Worm (Caenorhabditis elegans) whole organism, L1 larva: ENCODE results near the gene atgl-1.
A peak's percentile ranks its signal among the peaks of the same experiment; 100 is the strongest.

ENCODE experiments used
- C34B4.2 ChIP-seq: sonication (generic microtip); optimal IDR thresholded peaks from 2 replicates; lab custom pipeline; 2017; ENCODE audit warnings: mild to moderate bottlenecking, missing genetic modification characterization, missing compliant biosample characterization
- F16B12.6 ChIP-seq: fragments of 150-350 bp; optimal IDR thresholded peaks from 2 replicates; lab custom pipeline; 2014; ENCODE audit warnings: missing biosample characterization, missing genetic modification characterization
- alr-1 ChIP-seq: fragments of 200-800 bp; sonication (Bioruptor generic); optimal IDR thresholded peaks from 2 replicates; lab custom pipeline; 2018; ENCODE audit warnings: borderline replicate concordance, mild to moderate bottlenecking, missing genetic modification characterization, missing compliant biosample characterization
- ceh-63 ChIP-seq: fragments of 200-800 bp; sonication (Bioruptor generic); optimal IDR thresholded peaks from 2 replicates; lab custom pipeline; 2018; ENCODE audit warnings: mild to moderate bottlenecking, missing genetic modification characterization, missing compliant biosample characterization
- ceh-8 ChIP-seq: fragments of 200-800 bp; sonication (Bioruptor generic); optimal IDR thresholded peaks from 2 replicates; lab custom pipeline; 2018; ENCODE audit warnings: mild to moderate bottlenecking, missing genetic modification characterization, moderate library complexity, missing compliant biosample characterization
- ceh-82 ChIP-seq, 3 experiments: fragments of 150-350 bp in 1 of 3; sonication (generic microtip) in 2 of 3; optimal IDR thresholded peaks; 2 replicates each; lab custom pipeline; 2014 to 2017; ENCODE audit warnings: missing biosample characterization in 3 of 3, missing genetic modification characterization in 3 of 3
- ceh-88 ChIP-seq: fragments of 200-800 bp; sonication (Bioruptor generic); IDR thresholded peaks from 2 replicates; pipeline ENCODE4 v1.3.6; 2022; ENCODE audit warnings: missing genetic modification characterization, missing compliant biosample characterization
- ceh-90 ChIP-seq: sonication (generic microtip); optimal IDR thresholded peaks from 2 replicates; lab custom pipeline; 2016; ENCODE audit warnings: missing genetic modification characterization, missing compliant biosample characterization
- ces-1 ChIP-seq: fragments of 150-350 bp; optimal IDR thresholded peaks from 2 replicates; lab custom pipeline; 2014; ENCODE audit warnings: missing biosample characterization, missing genetic modification reagents, missing genetic modification characterization
- dpl-1 ChIP-seq, 3 experiments: fragments of 150-350 bp in 2 of 3; sonication (generic microtip) in 1 of 3; optimal IDR thresholded peaks; 2 replicates each; lab custom pipeline; 2014 to 2017; ENCODE audit warnings: missing biosample characterization in 3 of 3, missing genetic modification characterization in 3 of 3, missing genetic modification reagents in 3 of 3
- dsc-1 ChIP-seq: sonication (generic microtip); optimal IDR thresholded peaks from 2 replicates; lab custom pipeline; 2016; ENCODE audit warnings: mild to moderate bottlenecking, missing genetic modification characterization, missing compliant biosample characterization
- efl-1 ChIP-seq, 4 experiments: fragments of 150-350 bp; optimal IDR thresholded peaks in 3 of 4; peaks in 1 of 4; 1 replicate in 1 of 4; 2 replicates in 3 of 4; lab custom pipeline; 2014; ENCODE audit warnings: missing biosample characterization in 2 of 4, missing genetic modification characterization in 2 of 4, missing genetic modification reagents in 2 of 4
- efl-3 ChIP-seq: fragments of 200-800 bp; sonication (Bioruptor generic); optimal IDR thresholded peaks from 2 replicates; lab custom pipeline; 2018; ENCODE audit warnings: mild to moderate bottlenecking, missing genetic modification characterization, missing compliant biosample characterization
- egl-13 ChIP-seq: sonication (generic microtip); optimal IDR thresholded peaks from 2 replicates; lab custom pipeline; 2016; ENCODE audit warnings: missing genotype, missing genetic modification reagents, missing genetic modification characterization, missing compliant biosample characterization
- elt-3 ChIP-seq, 6 experiments: fragments of 150-350 bp in 1 of 6; sonication (generic microtip); optimal IDR thresholded peaks; 2 replicates each; lab custom pipeline; 2017 to 2018; ENCODE audit warnings: missing biosample characterization in 6 of 6, missing genetic modification characterization in 6 of 6, inconsistent platforms in 1 of 6
- fkh-4 ChIP-seq: sonication (generic microtip); optimal IDR thresholded peaks from 2 replicates; lab custom pipeline; 2016; ENCODE audit warnings: missing compliant biosample characterization, missing genetic modification characterization, borderline replicate concordance
- fkh-8 ChIP-seq: sonication (generic microtip); optimal IDR thresholded peaks from 2 replicates; lab custom pipeline; 2016; ENCODE audit warnings: mild to moderate bottlenecking, missing genetic modification characterization, missing compliant biosample characterization
- grh-1 ChIP-seq: fragments of 200-800 bp; sonication (Bioruptor generic); IDR thresholded peaks from 2 replicates; pipeline ENCODE4 v1.3.6; 2022; ENCODE audit warnings: missing genetic modification reagents, missing genetic modification characterization, missing compliant biosample characterization
- hlh-4 ChIP-seq: sonication (generic microtip); optimal IDR thresholded peaks from 2 replicates; lab custom pipeline; 2016; ENCODE audit warnings: mild to moderate bottlenecking, missing genetic modification characterization, missing compliant biosample characterization
- irx-1 ChIP-seq: sonication (generic microtip); optimal IDR thresholded peaks from 2 replicates; lab custom pipeline; 2016; ENCODE audit warnings: missing genetic modification characterization, missing compliant biosample characterization
- lin-15B ChIP-seq: fragments of 150-350 bp; sonication (generic microtip); optimal IDR thresholded peaks from 3 replicates; lab custom pipeline; 2014; ENCODE audit warnings: missing biosample characterization, missing genetic modification characterization
- lin-35 ChIP-seq, 2 experiments: fragments of 150-350 bp; optimal IDR thresholded peaks; 2 replicates each; lab custom pipeline; 2014; ENCODE audit warnings: missing biosample characterization in 2 of 2, missing genetic modification characterization in 2 of 2, missing genetic modification reagents in 2 of 2
- lsy-2 ChIP-seq, 2 experiments: fragments of 150-350 bp; optimal IDR thresholded peaks; 2 replicates each; lab custom pipeline; 2014; ENCODE audit warnings: missing biosample characterization in 2 of 2, missing genetic modification characterization in 2 of 2
- mdl-1 ChIP-seq, 2 experiments: fragments of 150-350 bp; optimal IDR thresholded peaks; 2 replicates each; lab custom pipeline; 2014 to 2017; ENCODE audit warnings: missing biosample characterization in 2 of 2, missing genetic modification characterization in 2 of 2, inconsistent platforms in 1 of 2
- mef-2 ChIP-seq: fragments of 150-350 bp; optimal IDR thresholded peaks from 2 replicates; lab custom pipeline; 2014; ENCODE audit warnings: missing biosample characterization, missing genetic modification characterization
- nhr-12 ChIP-seq: sonication (generic microtip); optimal IDR thresholded peaks from 2 replicates; lab custom pipeline; 2017; ENCODE audit warnings: missing biosample characterization, missing genetic modification characterization
- nhr-20 ChIP-seq: sonication (generic microtip); optimal IDR thresholded peaks from 2 replicates; lab custom pipeline; 2016; ENCODE audit warnings: mild to moderate bottlenecking, missing genetic modification characterization, missing compliant biosample characterization
- nhr-28 ChIP-seq: fragments of 150-350 bp; optimal IDR thresholded peaks from 2 replicates; lab custom pipeline; 2014; ENCODE audit warnings: missing biosample characterization, missing genetic modification characterization
- nhr-47 ChIP-seq: sonication (generic microtip); optimal IDR thresholded peaks from 2 replicates; lab custom pipeline; 2016; ENCODE audit warnings: mild to moderate bottlenecking, missing genetic modification characterization, moderate library complexity, missing compliant biosample characterization
- nhr-71 ChIP-seq: sonication (generic microtip); optimal IDR thresholded peaks from 2 replicates; lab custom pipeline; 2016; ENCODE audit warnings: mild to moderate bottlenecking, missing genetic modification characterization, moderate library complexity, missing compliant biosample characterization
- nhr-76 ChIP-seq: sonication (generic microtip); optimal IDR thresholded peaks from 2 replicates; lab custom pipeline; 2017; ENCODE audit warnings: missing biosample characterization, missing genetic modification characterization
- nhr-85 ChIP-seq: sonication (generic microtip); peaks from one replicate; lab custom pipeline; 2016; ENCODE audit warnings: missing genetic modification characterization, inconsistent platforms, missing compliant biosample characterization
- pag-3 ChIP-seq: sonication (generic microtip); optimal IDR thresholded peaks from 2 replicates; lab custom pipeline; 2017; ENCODE audit warnings: missing genetic modification characterization, mild to moderate bottlenecking, missing compliant biosample characterization, antibody characterized with exemption, borderline replicate concordance; ENCODE audit not compliant: insufficient read depth
- rnt-1 ChIP-seq: sonication (generic microtip); optimal IDR thresholded peaks from 2 replicates; lab custom pipeline; 2016; ENCODE audit warnings: mild to moderate bottlenecking, missing genetic modification characterization, moderate library complexity, missing compliant biosample characterization
- snu-23 ChIP-seq: sonication (generic microtip); optimal IDR thresholded peaks from 2 replicates; lab custom pipeline; 2016; ENCODE audit warnings: missing genetic modification characterization, missing compliant biosample characterization
- sptf-1 ChIP-seq: fragments of 150-350 bp; optimal IDR thresholded peaks from 2 replicates; lab custom pipeline; 2014; ENCODE audit warnings: missing biosample characterization, missing genetic modification characterization
- sup-37 ChIP-seq: fragments of 200-800 bp; sonication (Bioruptor generic); optimal IDR thresholded peaks from 2 replicates; lab custom pipeline; 2018; ENCODE audit warnings: mild to moderate bottlenecking, missing genetic modification characterization, missing compliant biosample characterization
- swsn-7 ChIP-seq: sonication (generic microtip); optimal IDR thresholded peaks from 2 replicates; lab custom pipeline; 2016; ENCODE audit warnings: missing genetic modification characterization, missing compliant biosample characterization
- tbx-2 ChIP-seq: sonication (generic microtip); optimal IDR thresholded peaks from 2 replicates; lab custom pipeline; 2016; ENCODE audit warnings: missing genetic modification characterization, missing compliant biosample characterization
- unc-130 ChIP-seq: fragments of 150-350 bp; optimal IDR thresholded peaks from 2 replicates; lab custom pipeline; 2017; ENCODE audit warnings: missing biosample characterization, missing genetic modification characterization, inconsistent platforms
- unc-62 ChIP-seq: fragments of 150-350 bp; optimal IDR thresholded peaks from 2 replicates; lab custom pipeline; 2014; ENCODE audit warnings: missing biosample characterization, missing genetic modification reagents, missing genetic modification characterization
- unc-98 ChIP-seq: fragments of 200-800 bp; sonication (Bioruptor generic); IDR thresholded peaks from 2 replicates; pipeline ENCODE4 v1.3.6; 2022; ENCODE audit warnings: missing genetic modification characterization, missing compliant biosample characterization
- zag-1 ChIP-seq: fragments of 150-350 bp; optimal IDR thresholded peaks from 2 replicates; lab custom pipeline; 2014; ENCODE audit warnings: missing biosample characterization, missing genetic modification characterization

atgl-1 gene

ce11 chrIII:6390644-6391043 lies 28.6 kb downstream of the atgl-1 start, which contains the start of gene smrc-1:
Gene smrc-1 (plus strand): TSS chrIII:6390944.
- TF ChIP-seq efl-3 (GFP tag; lab: Kevin White, UChicago), result no peak
- no peak for TF ChIP-seq unc-62
- TF ChIP-seq ceh-90, result no peak
- no peak for TF ChIP-seq unc-130 (tag; lab: Kevin White, UChicago)
- TF ChIP-seq alr-1, result no peak
- TF ChIP-seq ces-1 (GFP tag; lab: Kevin White, UChicago), result no peak
- no peak for TF ChIP-seq tbx-2 (tag; lab: Kevin White, UChicago)
- no peak for TF ChIP-seq unc-98 (GFP tag; lab: Robert Waterston, UW)
- no peak for TF ChIP-seq C34B4.2 (tag; lab: Kevin White, UChicago)
- no peak for TF ChIP-seq hlh-4 (tag; lab: Kevin White, UChicago)
- TF ChIP-seq efl-1 (optimal IDR thresholded peaks at IDR 0.05; lab: Kevin White, UChicago), result no peak
- TF ChIP-seq efl-1 (GFP tag; optimal IDR thresholded peaks at IDR 0.05 in 1 of 2; lab: Kevin White, UChicago), result no peak
- TF ChIP-seq dsc-1 (tag; lab: Kevin White, UChicago), result no peak
- no peak for TF ChIP-seq elt-3 (tag; optimal IDR thresholded peaks at IDR 0.05; lab: Kevin White, UChicago)
- TF ChIP-seq mef-2, result no peak
- TF ChIP-seq nhr-28 (tag; lab: Kevin White, UChicago), result no peak
- TF ChIP-seq irx-1 (tag; lab: Kevin White, UChicago), result no peak
- no peak for TF ChIP-seq nhr-76 (tag; lab: Kevin White, UChicago)
- TF ChIP-seq zag-1, result no peak
- TF ChIP-seq sup-37 (GFP tag; lab: Kevin White, UChicago), result no peak
- TF ChIP-seq, all 84 proteins: peak for 0

- no peak for TF ChIP-seq sptf-1 (tag; lab: Kevin White, UChicago)
- TF ChIP-seq ceh-63 (GFP tag; lab: Kevin White, UChicago), result no peak
- TF ChIP-seq fkh-8 (tag; lab: Kevin White, UChicago), result no peak
- no peak for TF ChIP-seq lsy-2 (tag; optimal IDR thresholded peaks at IDR 0.05; lab: Kevin White, UChicago)
- no peak for TF ChIP-seq nhr-85
- no peak for TF ChIP-seq nhr-76 (tag; lab: Kevin White, UChicago)
- TF ChIP-seq grh-1, result no peak
- TF ChIP-seq mdl-1 (tag; optimal IDR thresholded peaks at IDR 0.05; lab: Kevin White, UChicago), result no peak
- TF ChIP-seq ceh-88, result no peak
- TF ChIP-seq pag-3 (tag; lab: Kevin White, UChicago), result no peak
- TF ChIP-seq fkh-4, result no peak
- TF ChIP-seq, all 84 proteins: peak for 0
Observed at ce11 chrIII:6389533-6389932, 29.7 kb downstream of the atgl-1 start, which contains the start of gene C16A3.2. Gene C16A3.2 (plus strand): TSS chrIII:6389833.

ce11 chrIII:6382987-6383602 lies 36.2 kb downstream of the atgl-1 start, which contains the start of gene let-716:
Gene let-716 (plus strand): TSS chrIII:6383552.
- TF ChIP-seq swsn-7 (tag; lab: Kevin White, UChicago) (peak; percentile 39), egl-13 (no peak), rnt-1 (tag; lab: Kevin White, UChicago) (peak; percentile 21), lin-15B (peak; percentile 13), efl-1 (optimal IDR thresholded peaks at IDR 0.05; lab: Kevin White, UChicago) (peak; percentile 37 to 39), efl-1 (GFP tag; optimal IDR thresholded peaks at IDR 0.05 in 1 of 2; lab: Kevin White, UChicago) (peak; percentile 48 to 95), nhr-47 (tag; lab: Kevin White, UChicago) (peak; percentile 33), lsy-2 (tag; optimal IDR thresholded peaks at IDR 0.05; lab: Kevin White, UChicago) (peak; percentile 93 to 98), F16B12.6 (tag; lab: Kevin White, UChicago) (peak; percentile 89), alr-1 (no peak), dpl-1 (GFP tag; optimal IDR thresholded peaks at IDR 0.05; lab: Kevin White, UChicago) (peak; percentile 17 to 61 (median 44)), nhr-20 (peak; percentile 26), snu-23 (peak; percentile 59), ceh-8 (GFP tag; lab: Kevin White, UChicago) (no peak), nhr-12 (no peak), ceh-82 (tag; optimal IDR thresholded peaks at IDR 0.05; lab: Kevin White, UChicago) (peak in 1 of 3 experiments; percentile 18), lin-35 (GFP tag; optimal IDR thresholded peaks at IDR 0.05; lab: Kevin White, UChicago) (peak; percentile 45 to 54), nhr-71 (tag; lab: Kevin White, UChicago) (peak; percentile 57)
